Worm (Caenorhabditis elegans) whole organism, young adult: ENCODE measurements around the gene nduf-9.

Experiments
- B0035.1 ChIP-seq: sonication (generic microtip); optimal IDR thresholded peaks from 2 replicates; lab custom pipeline; 2016; ENCODE audit warnings: missing genetic modification characterization, mild to moderate bottlenecking, missing compliant biosample characterization, missing genotype, missing genetic modification reagents
- B0336.3 ChIP-seq: fragments of 200-800 bp; sonication (Bioruptor generic); IDR thresholded peaks from 2 replicates; pipeline ENCODE4 v1.3.6; 2022; ENCODE audit warnings: missing genetic modification characterization, missing compliant biosample characterization
- D2030.7 ChIP-seq: fragments of 200-800 bp; sonication (Bioruptor generic); IDR thresholded peaks from 2 replicates; pipeline ENCODE4 v1.3.6; 2022; ENCODE audit warnings: missing genetic modification reagents, missing genetic modification characterization, missing compliant biosample characterization
- F23B12.7 ChIP-seq: sonication (generic microtip); optimal IDR thresholded peaks from 2 replicates; lab custom pipeline; 2017; ENCODE audit warnings: missing genetic modification characterization, mild to moderate bottlenecking, missing compliant biosample characterization, antibody characterized with exemption, moderate library complexity; ENCODE audit not compliant: insufficient read depth
- F33H1.4 ChIP-seq: fragments of 200-800 bp; sonication (Bioruptor generic); IDR thresholded peaks from 2 replicates; pipeline ENCODE4 v1.3.6; 2022; ENCODE audit warnings: missing genetic modification reagents, missing genetic modification characterization, missing compliant biosample characterization
- F37B4.10 ChIP-seq: fragments of 200-800 bp; sonication (Bioruptor generic); IDR thresholded peaks from 2 replicates; pipeline ENCODE4 v1.3.6; 2022; ENCODE audit warnings: missing genetic modification characterization, missing compliant biosample characterization
- F49E8.2 ChIP-seq: sonication (generic microtip); optimal IDR thresholded peaks from 3 replicates; lab custom pipeline; 2017; ENCODE audit warnings: missing genetic modification characterization, mild to moderate bottlenecking, missing compliant biosample characterization, antibody characterized with exemption, moderate library complexity; ENCODE audit not compliant: insufficient read depth
- K11D2.4 ChIP-seq: fragments of 200-800 bp; sonication (Bioruptor generic); IDR thresholded peaks from 2 replicates; pipeline ENCODE4 v1.3.6; 2022; ENCODE audit warnings: missing genetic modification reagents, missing genetic modification characterization, missing compliant biosample characterization
- T26A5.8 ChIP-seq: sonication (generic microtip); optimal IDR thresholded peaks from 2 replicates; lab custom pipeline; 2016; ENCODE audit warnings: missing genetic modification characterization, missing compliant biosample characterization
- Y53F4B.3 ChIP-seq: fragments of 200-800 bp; sonication (Bioruptor generic); IDR thresholded peaks from 2 replicates; pipeline ENCODE4 v1.3.6; 2022; ENCODE audit warnings: missing genetic modification reagents, missing genetic modification characterization, missing compliant biosample characterization
- Y53G8AR.9 ChIP-seq: fragments of 200-800 bp; sonication (Bioruptor generic); conservative IDR thresholded peaks from 2 replicates; pipeline ENCODE4 v1.3.6; 2022; ENCODE audit warnings: missing genetic modification reagents, missing genetic modification characterization, missing compliant biosample characterization
- Y95B8A.8 ChIP-seq: fragments of 200-800 bp; sonication (Bioruptor generic); IDR thresholded peaks from 2 replicates; pipeline ENCODE4 v1.3.6; 2022; ENCODE audit warnings: missing genetic modification reagents, missing genetic modification characterization, missing compliant biosample characterization
- ama-1 ChIP-seq, 3 experiments: fragments of 150-350 bp in 1 of 3; sonication (generic microtip) in 2 of 3; optimal IDR thresholded peaks; 2 replicates each; lab custom pipeline; 2014 to 2018; ENCODE audit warnings: missing biosample characterization in 2 of 3, missing genetic modification characterization in 2 of 3, missing genetic modification reagents in 2 of 3
- dpff-1 ChIP-seq: sonication (generic microtip); optimal IDR thresholded peaks from 2 replicates; lab custom pipeline; 2017; ENCODE audit warnings: mild to moderate bottlenecking, missing genetic modification characterization, missing compliant biosample characterization
- egl-18 ChIP-seq: fragments of 200-800 bp; sonication (Bioruptor generic); IDR thresholded peaks from 2 replicates; pipeline ENCODE4 v1.3.6; 2022; ENCODE audit warnings: missing genetic modification reagents, missing genetic modification characterization, missing compliant biosample characterization
- egrh-3 ChIP-seq: fragments of 200-800 bp; sonication (Bioruptor generic); IDR thresholded peaks from 2 replicates; pipeline ENCODE4 v1.3.6; 2022; ENCODE audit warnings: missing genetic modification reagents, missing genetic modification characterization, missing compliant biosample characterization
- fkh-3 ChIP-seq: sonication (generic microtip); optimal IDR thresholded peaks from 2 replicates; lab custom pipeline; 2016; ENCODE audit warnings: mild to moderate bottlenecking, missing genetic modification characterization, missing compliant biosample characterization
- hlh-26 ChIP-seq: fragments of 200-800 bp; sonication (Bioruptor generic); conservative IDR thresholded peaks from 2 replicates; pipeline ENCODE4 v1.3.6; 2022; ENCODE audit warnings: missing genetic modification reagents, missing genetic modification characterization, missing compliant biosample characterization
- hmg-20 ChIP-seq: fragments of 200-800 bp; sonication (Bioruptor generic); IDR thresholded peaks from 2 replicates; pipeline ENCODE4 v1.3.6; 2022; ENCODE audit warnings: missing genetic modification reagents, missing genetic modification characterization, missing compliant biosample characterization
- hrde-1 ChIP-seq: sonication (generic microtip); optimal IDR thresholded peaks from 2 replicates; lab custom pipeline; 2016; ENCODE audit warnings: missing genetic modification characterization, mild to moderate bottlenecking, missing compliant biosample characterization, moderate library complexity, missing genotype, missing genetic modification reagents, borderline replicate concordance
- hsf-1 ChIP-seq: fragments of 200-800 bp; sonication (Bioruptor generic); IDR thresholded peaks from 2 replicates; pipeline ENCODE4 v1.3.6; 2022; ENCODE audit warnings: missing genetic modification reagents, missing genetic modification characterization, missing compliant biosample characterization
- let-526 ChIP-seq: fragments of 200-800 bp; sonication (Bioruptor generic); IDR thresholded peaks from 2 replicates; pipeline ENCODE4 v1.3.6; 2022; ENCODE audit warnings: missing genetic modification reagents, missing genetic modification characterization, missing compliant biosample characterization
- lsl-1 ChIP-seq: fragments of 200-800 bp; sonication (Bioruptor generic); optimal IDR thresholded peaks from 2 replicates; lab custom pipeline; 2018; ENCODE audit warnings: mild to moderate bottlenecking, missing genetic modification characterization, moderate library complexity, missing compliant biosample characterization
- nfyb-1 ChIP-seq: fragments of 200-800 bp; sonication (Bioruptor generic); IDR thresholded peaks from 2 replicates; pipeline ENCODE4 v1.3.6; 2022; ENCODE audit warnings: missing genetic modification reagents, missing genetic modification characterization, missing compliant biosample characterization
- nhr-120 ChIP-seq: fragments of 200-800 bp; sonication (Bioruptor generic); IDR thresholded peaks from 2 replicates; pipeline ENCODE4 v1.3.6; 2022; ENCODE audit warnings: missing genetic modification characterization, missing compliant biosample characterization
- nhr-80 ChIP-seq: sonication (generic microtip); optimal IDR thresholded peaks from 2 replicates; lab custom pipeline; 2016; ENCODE audit warnings: missing genetic modification characterization, missing compliant biosample characterization
- nhr-90 ChIP-seq: sonication (generic microtip); optimal IDR thresholded peaks from 2 replicates; lab custom pipeline; 2016; ENCODE audit warnings: missing genotype, mild to moderate bottlenecking, missing genetic modification characterization, missing compliant biosample characterization
- sea-2 ChIP-seq: fragments of 200-800 bp; sonication (Bioruptor generic); IDR thresholded peaks from 2 replicates; pipeline ENCODE4 v1.3.6; 2022; ENCODE audit warnings: missing genetic modification characterization, missing compliant biosample characterization
- snpc-1.1 ChIP-seq: sonication (generic microtip); optimal IDR thresholded peaks from 2 replicates; lab custom pipeline; 2017; ENCODE audit warnings: missing genetic modification characterization, mild to moderate bottlenecking, missing compliant biosample characterization, antibody characterized with exemption, moderate library complexity, missing genotype, missing genetic modification reagents; ENCODE audit not compliant: insufficient read depth
- sptf-2 ChIP-seq: fragments of 200-800 bp; sonication (Bioruptor generic); optimal IDR thresholded peaks from 2 replicates; lab custom pipeline; 2018; ENCODE audit warnings: mild to moderate bottlenecking, missing genetic modification characterization, missing compliant biosample characterization
- tbp1 ChIP-seq: fragments of 200-800 bp; sonication (Bioruptor generic); optimal IDR thresholded peaks from 2 replicates; lab custom pipeline; 2018; ENCODE audit warnings: mild to moderate bottlenecking, missing genetic modification characterization, missing compliant biosample characterization
- unc-62 ChIP-seq: fragments of 150-350 bp; optimal IDR thresholded peaks from 2 replicates; lab custom pipeline; 2014; ENCODE audit warnings: missing biosample characterization, missing genetic modification reagents, missing genetic modification characterization
- zim-3 ChIP-seq: sonication (generic microtip); optimal IDR thresholded peaks from 2 replicates; lab custom pipeline; 2017; ENCODE audit warnings: mild to moderate bottlenecking, missing genetic modification characterization, moderate library complexity, missing compliant biosample characterization
- ztf-22 ChIP-seq: fragments of 200-800 bp; sonication (Bioruptor generic); optimal IDR thresholded peaks from 2 replicates; lab custom pipeline; 2018; ENCODE audit warnings: mild to moderate bottlenecking, missing genetic modification characterization, moderate library complexity, missing compliant biosample characterization
- ztf-25 ChIP-seq: fragments of 200-800 bp; sonication (Bioruptor generic); IDR thresholded peaks from 2 replicates; pipeline ENCODE4 v1.3.6; 2022; ENCODE audit warnings: missing genetic modification reagents, missing genetic modification characterization, missing compliant biosample characterization
- ztf-26 ChIP-seq: sonication (generic microtip); optimal IDR thresholded peaks from 2 replicates; lab custom pipeline; 2017; ENCODE audit warnings: missing genetic modification characterization, missing compliant biosample characterization
- ztf-6 ChIP-seq: fragments of 200-800 bp; sonication (Bioruptor generic); IDR thresholded peaks from 2 replicates; pipeline ENCODE4 v1.3.6; 2022; ENCODE audit warnings: missing genetic modification reagents, missing genetic modification characterization, missing compliant biosample characterization

The nduf-9 gene

ce11 chrIII:3271682-3272081 is 23.3 kb upstream of the nduf-9 start (continued):
- TF ChIP-seq F37B4.10 (GFP tag; lab: Robert Waterston, UW) (no peak), ztf-26 (tag; lab: Kevin White, UChicago) (peak; percentile 83), egrh-3 (GFP tag; lab: Robert Waterston, UW) (peak; percentile 81), B0035.1 (tag; lab: Kevin White, UChicago) (no peak), ztf-22 (GFP tag; lab: Kevin White, UChicago) (no peak), sptf-2 (no peak), hmg-20 (no peak), nhr-120 (no peak), lsl-1 (GFP tag; lab: Kevin White, UChicago) (no peak), Y53G8AR.9 (GFP tag; lab: Robert Waterston, UW) (no peak), let-526 (GFP tag; lab: Robert Waterston, UW) (no peak), B0336.3 (GFP tag; lab: Robert Waterston, UW) (peak; percentile 68), ztf-25 (GFP tag; lab: Robert Waterston, UW) (no peak), unc-62 (GFP tag; lab: Kevin White, UChicago) (no peak), hlh-26 (GFP tag; lab: Robert Waterston, UW) (no peak), Y95B8A.8 (no peak), hrde-1 (no peak), nhr-90 (tag; lab: Kevin White, UChicago) (no peak), nfyb-1 (no peak), zim-3 (no peak), ztf-6 (GFP tag; lab: Robert Waterston, UW) (no peak), egl-18 (GFP tag; lab: Robert Waterston, UW) (no peak), sea-2 (no peak), D2030.7 (GFP tag; lab: Robert Waterston, UW) (no peak), K11D2.4 (peak; percentile 68; the same call in 1 of the 2 replicates), tbp1 (GFP tag; lab: Kevin White, UChicago) (peak; percentile 35), F23B12.7 (tag; lab: Kevin White, UChicago) (no peak), dpff-1 (tag; lab: Kevin White, UChicago) (no peak), snpc-1.1 (tag; lab: Kevin White, UChicago) (no peak), F49E8.2 (no peak), hsf-1 (GFP tag; lab: Robert Waterston, UW) (no peak)
- TF ChIP-seq, all 124 proteins: peak for 23

- TF ChIP-seq fkh-3 (tag; lab: Kevin White, UChicago) (no peak), nhr-90 (tag; lab: Kevin White, UChicago) (no peak), T26A5.8 (tag; lab: Kevin White, UChicago) (no peak), ama-1 (optimal IDR thresholded peaks at IDR 0.05; lab: Kevin White, UChicago) (no peak), ama-1 (GFP tag; optimal IDR thresholded peaks at IDR 0.05; lab: Kevin White, UChicago) (no peak), Y53F4B.3 (GFP tag; lab: Robert Waterston, UW) (no peak), sea-2 (no peak), F33H1.4 (GFP tag; lab: Robert Waterston, UW) (no peak)
These were observed 18.2 kb upstream of the nduf-9 start, which contains the start of gene Y53G8AM.7 for ce11 chrIII:3266602-3267001. Gene Y53G8AM.7, minus strand, starts transcription at chrIII:3266702.

ce11 chrIII:3263696-3264095 is 15.3 kb upstream of the nduf-9 start:
- TF ChIP-seq nhr-80 (tag; lab: Kevin White, UChicago): no peak
